Fruit fly (Drosophila melanogaster): ENCODE data around the gene CG16790.

DNA sequence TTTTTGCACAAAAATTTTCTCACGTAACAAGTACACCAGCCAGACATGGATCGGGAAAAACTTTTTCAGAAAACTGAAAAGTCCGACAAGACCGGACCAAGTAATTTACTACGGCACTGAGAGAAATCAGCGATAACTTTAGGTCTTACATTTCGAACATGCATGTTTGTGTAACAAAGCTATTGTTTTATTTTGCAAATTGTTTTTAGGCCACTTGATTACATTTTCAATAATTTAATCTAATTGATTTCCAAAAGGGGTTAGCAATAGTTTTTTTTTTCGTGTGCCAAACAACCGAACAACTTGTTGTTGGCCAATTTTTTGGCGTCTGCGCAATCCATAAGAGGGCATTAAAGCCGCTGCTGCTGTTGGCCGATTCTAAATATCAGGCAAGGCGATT is 43.1 kb upstream of the CG16790 start:
- TF ChIP-seq Pif1A (GFP tag; optimal IDR thresholded peaks at IDR 0.05) = peak; percentile 92
- TF ChIP-seq CG15710 (tag; optimal IDR thresholded peaks at IDR 0.05) = peak; percentile 24
- TF ChIP-seq D1 (tag; optimal IDR thresholded peaks at IDR 0.05) = no peak
- peak; percentile 84 for TF ChIP-seq Snoo (tag; optimal IDR thresholded peaks at IDR 0.05)
- TF ChIP-seq CG12605 (GFP tag; IDR thresholded peaks at IDR 0.05) = peak; percentile 90
- peak; percentile 95 for TF ChIP-seq Ets98B (GFP tag; IDR thresholded peaks at IDR 0.05)
- TF ChIP-seq EcR (GFP tag; optimal IDR thresholded peaks at IDR 0.05) = no peak
- peak; percentile 87 for TF ChIP-seq CG8301 (tag; optimal IDR thresholded peaks at IDR 0.05)
- no peak for TF ChIP-seq gl (tag; optimal IDR thresholded peaks at IDR 0.05)
- peak; percentile 62 for TF ChIP-seq CG8159 (tag; optimal IDR thresholded peaks at IDR 0.05)
- TF ChIP-seq CG9948 (tag; optimal IDR thresholded peaks at IDR 0.05) = peak; percentile 52
- peak; percentile 84 for TF ChIP-seq Pif1B (GFP tag; optimal IDR thresholded peaks at IDR 0.05)
- peak; percentile 65 for TF ChIP-seq CG10348 (GFP tag; IDR thresholded peaks at IDR 0.05)

Data from whole organism, pupa.